Worm (Caenorhabditis elegans) whole organism, young adult: ENCODE measurements around the gene nhr-286.

ENCODE experiments used
- K12H6.12 ChIP-seq: fragments of 200-800 bp; sonication (Bioruptor generic); optimal IDR thresholded peaks from 2 replicates; lab custom pipeline; 2018; ENCODE audit warnings: mild to moderate bottlenecking, missing genetic modification characterization, missing compliant biosample characterization
- ama-1 ChIP-seq, 3 experiments: fragments of 150-350 bp in 1 of 3; sonication (generic microtip) in 2 of 3; optimal IDR thresholded peaks; 2 replicates each; lab custom pipeline; 2014 to 2018; ENCODE audit warnings: missing biosample characterization in 2 of 3, missing genetic modification characterization in 2 of 3, missing genetic modification reagents in 2 of 3
- ccch-3 ChIP-seq: fragments of 200-800 bp; sonication (Bioruptor generic); optimal IDR thresholded peaks from 2 replicates; lab custom pipeline; 2018; ENCODE audit warnings: mild to moderate bottlenecking, missing genetic modification characterization, missing compliant biosample characterization
- egrh-3 ChIP-seq: fragments of 200-800 bp; sonication (Bioruptor generic); IDR thresholded peaks from 2 replicates; pipeline ENCODE4 v1.3.6; 2022; ENCODE audit warnings: missing genetic modification reagents, missing genetic modification characterization, missing compliant biosample characterization
- hmg-20 ChIP-seq: fragments of 200-800 bp; sonication (Bioruptor generic); IDR thresholded peaks from 2 replicates; pipeline ENCODE4 v1.3.6; 2022; ENCODE audit warnings: missing genetic modification reagents, missing genetic modification characterization, missing compliant biosample characterization
- lsl-1 ChIP-seq: fragments of 200-800 bp; sonication (Bioruptor generic); optimal IDR thresholded peaks from 2 replicates; lab custom pipeline; 2018; ENCODE audit warnings: mild to moderate bottlenecking, missing genetic modification characterization, moderate library complexity, missing compliant biosample characterization
- madf-3 ChIP-seq: fragments of 200-800 bp; sonication (Bioruptor generic); IDR thresholded peaks from 2 replicates; pipeline ENCODE4 v1.3.6; 2022; ENCODE audit warnings: missing genetic modification reagents, missing genetic modification characterization, missing compliant biosample characterization
- mcd-1 ChIP-seq: fragments of 200-800 bp; sonication (Bioruptor generic); IDR thresholded peaks from 2 replicates; pipeline ENCODE4 v1.3.6; 2022; ENCODE audit warnings: missing genetic modification reagents, missing genetic modification characterization, missing compliant biosample characterization
- tbx-9 ChIP-seq: sonication (generic microtip); optimal IDR thresholded peaks from 2 replicates; lab custom pipeline; 2016; ENCODE audit warnings: borderline replicate concordance, missing genetic modification characterization, inconsistent platforms, missing compliant biosample characterization
- unc-62 ChIP-seq: fragments of 150-350 bp; optimal IDR thresholded peaks from 2 replicates; lab custom pipeline; 2014; ENCODE audit warnings: missing biosample characterization, missing genetic modification reagents, missing genetic modification characterization

DNA sequence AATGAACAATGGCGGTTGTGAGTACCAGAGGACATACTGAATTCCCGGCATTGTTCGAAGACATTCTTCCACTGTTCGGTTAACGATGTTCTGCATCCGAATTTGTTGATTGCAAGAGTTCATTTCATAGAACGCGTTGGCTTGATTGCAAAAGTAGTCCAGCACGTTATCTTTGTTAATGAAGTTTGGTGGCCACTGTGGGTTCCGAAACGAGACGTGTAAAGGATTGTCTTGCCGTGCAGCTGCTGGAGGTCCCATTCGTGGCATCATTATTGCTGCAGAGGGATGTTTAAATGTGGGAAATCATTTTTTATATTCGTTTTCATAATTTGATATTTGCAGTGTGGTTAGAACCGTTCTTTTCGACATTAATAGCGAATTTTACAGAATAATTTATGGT lies 32.1 kb downstream of the nhr-286 start, which contains the start of gene mdt-6:
- TF ChIP-seq ccch-3 (no peak), mcd-1 (GFP tag; lab: Robert Waterston, UW) (no peak), lsl-1 (GFP tag; lab: Kevin White, UChicago) (no peak), egrh-3 (GFP tag; lab: Robert Waterston, UW) (no peak), unc-62 (no peak), ama-1 (optimal IDR thresholded peaks at IDR 0.05; lab: Kevin White, UChicago) (no peak), ama-1 (GFP tag; optimal IDR thresholded peaks at IDR 0.05; lab: Kevin White, UChicago) (no peak), K12H6.12 (no peak), hmg-20 (GFP tag; lab: Robert Waterston, UW) (no peak), madf-3 (no peak), tbx-9 (tag; lab: Kevin White, UChicago) (no peak)
